Worm (Caenorhabditis elegans) whole organism, L4/young adult: ENCODE results near the gene F01F1.15.

Experiments
- W03F9.2 ChIP-seq: fragments of 150-350 bp; optimal IDR thresholded peaks from 2 replicates; lab custom pipeline; 2014; ENCODE audit warnings: missing biosample characterization, missing genetic modification characterization
- dao-5 ChIP-seq: sonication (generic microtip); optimal IDR thresholded peaks from 2 replicates; lab custom pipeline; 2016; ENCODE audit warnings: missing genotype, missing genetic modification characterization, moderate library complexity, missing compliant biosample characterization
- him-1 ChIP-seq: sonication (generic microtip); optimal IDR thresholded peaks from 2 replicates; lab custom pipeline; 2016; ENCODE audit warnings: missing genotype, missing genetic modification reagents, missing genetic modification characterization, missing compliant biosample characterization

DNA sequence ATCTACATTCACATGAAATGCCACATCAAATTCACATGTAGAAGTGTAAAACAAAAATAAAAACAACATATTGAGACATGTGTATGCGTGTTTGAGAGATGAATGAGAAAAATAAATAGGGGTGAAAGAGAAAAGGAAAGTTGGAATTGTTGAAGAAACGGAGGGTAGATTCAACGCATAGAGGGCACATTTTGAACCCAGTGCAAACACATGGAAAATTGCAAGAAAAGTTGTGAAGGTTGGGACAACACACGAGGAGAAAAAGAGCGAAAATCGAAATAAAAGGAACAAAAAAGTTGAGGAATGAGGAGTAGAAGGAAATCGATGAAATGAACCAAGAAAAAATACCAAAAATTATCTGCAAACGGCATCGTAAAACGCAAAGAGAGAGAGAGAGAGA, 29.7 kb downstream of the F01F1.15 start:
- TF ChIP-seq him-1 (tag; lab: Kevin White, UChicago): no peak
- TF ChIP-seq W03F9.2 (tag; lab: Kevin White, UChicago): no peak
- TF ChIP-seq dao-5 (tag; lab: Kevin White, UChicago): no peak
